Fruit fly (Drosophila melanogaster): ENCODE measurements around the gene CG3345.

The CG3345 gene

dm6 chr2L:223351-223750, 45.5 kb upstream of the CG3345 start (continued):
- TF ChIP-seq CG1233 (GFP tag; optimal IDR thresholded peaks at IDR 0.05) = peak; percentile 72
- peak; percentile 98 for TF ChIP-seq sens (GFP tag)
- no peak for TF ChIP-seq CG7928 (GFP tag; optimal IDR thresholded peaks at IDR 0.05)
- peak; percentile 40 for TF ChIP-seq pho (GFP tag; optimal IDR thresholded peaks at IDR 0.05)
- peak; percentile 81 for TF ChIP-seq CG4730 (GFP tag; IDR thresholded peaks at IDR 0.05)
- TF ChIP-seq CG14014 (GFP tag; IDR thresholded peaks at IDR 0.05) = peak; percentile 77; the same call in 1 of the 2 replicates
- peak; percentile 81 for TF ChIP-seq CG12219 (GFP tag; optimal IDR thresholded peaks at IDR 0.05)
- peak; percentile 21; the same call in 1 of the 3 replicates for TF ChIP-seq C15 (GFP tag; IDR thresholded peaks at IDR 0.05)
- peak; percentile 92 for TF ChIP-seq CG31441 (GFP tag; IDR thresholded peaks at IDR 0.05)
- TF ChIP-seq Oaz (GFP tag; IDR thresholded peaks at IDR 0.05) = peak; percentile 48; the same call in 1 of the 2 replicates
- TF ChIP-seq pfk (GFP tag; optimal IDR thresholded peaks at IDR 0.05) = no peak
- TF ChIP-seq CG10979 (tag; optimal IDR thresholded peaks at IDR 0.05) = peak; percentile 89
- TF ChIP-seq gcm2 (GFP tag; optimal IDR thresholded peaks at IDR 0.05) = peak; percentile 72
- peak; percentile 70 for TF ChIP-seq CG13424 (tag; optimal IDR thresholded peaks at IDR 0.05)
- TF ChIP-seq az2 (GFP tag; optimal IDR thresholded peaks at IDR 0.05) = peak; percentile 87
- peak; percentile 46 for TF ChIP-seq MBD-R2 (GFP tag; IDR thresholded peaks at IDR 0.05)
- no peak for TF ChIP-seq da (GFP tag; optimal IDR thresholded peaks at IDR 0.05)
- peak; percentile 54 for TF ChIP-seq CG7372 (GFP tag; IDR thresholded peaks at IDR 0.05)
- TF ChIP-seq CG2889 (GFP tag; IDR thresholded peaks at IDR 0.05) = peak; percentile 61; the same call in 2 of the 3 replicates
- TF ChIP-seq bowl (GFP tag; IDR thresholded peaks at IDR 0.05) = peak; percentile 78
- TF ChIP-seq ac (GFP tag; optimal IDR thresholded peaks at IDR 0.05) = peak; percentile 72
- TF ChIP-seq slp2 (GFP tag; optimal IDR thresholded peaks at IDR 0.05) = peak; percentile 75
- TF ChIP-seq kni (GFP tag; optimal IDR thresholded peaks at IDR 0.05) = no peak
- peak; percentile 79 for TF ChIP-seq oc (tag; optimal IDR thresholded peaks at IDR 0.05)
- peak; percentile 37 for TF ChIP-seq CG15011 (GFP tag; optimal IDR thresholded peaks at IDR 0.05)
- TF ChIP-seq NK7.1 (GFP tag; optimal IDR thresholded peaks at IDR 0.05) = peak; percentile 80
- TF ChIP-seq MESR4 (GFP tag; optimal IDR thresholded peaks at IDR 0.05) = no peak
- peak; percentile 96 for TF ChIP-seq chm (GFP tag; IDR thresholded peaks at IDR 0.05)
- TF ChIP-seq Antp (GFP tag; optimal IDR thresholded peaks at IDR 0.05) = peak; percentile 85
- peak; percentile 66 for TF ChIP-seq croc (GFP tag; conservative IDR thresholded peaks at IDR 0.05)
- peak; percentile 91 for TF ChIP-seq ap (GFP tag; IDR thresholded peaks at IDR 0.05)
- no peak for TF ChIP-seq zen2 (GFP tag; IDR thresholded peaks at IDR 0.05; ENCODE audit: partially characterized antibody)
- no peak; the same call in 1 of the 2 replicates for TF ChIP-seq dan (GFP tag; IDR thresholded peaks at IDR 0.05)
- peak; percentile 27 for TF ChIP-seq zfh2 (GFP tag; optimal IDR thresholded peaks at IDR 0.05)
- no peak for TF ChIP-seq CG3995 (GFP tag; optimal IDR thresholded peaks at IDR 0.05)
- peak; percentile 89 for TF ChIP-seq CG18262 (tag; optimal IDR thresholded peaks at IDR 0.05)
- no peak for TF ChIP-seq D (optimal IDR thresholded peaks at IDR 0.05)
- TF ChIP-seq D (GFP tag; optimal IDR thresholded peaks at IDR 0.05) = peak; percentile 85
- TF ChIP-seq CG12071 (GFP tag; optimal IDR thresholded peaks at IDR 0.05) = peak; percentile 81
- peak; percentile 70 for TF ChIP-seq repo (GFP tag; optimal IDR thresholded peaks at IDR 0.05)
- TF ChIP-seq peb (GFP tag; IDR thresholded peaks at IDR 0.05) = peak; percentile 89
- TF ChIP-seq CG30403 (GFP tag; optimal IDR thresholded peaks at IDR 0.05) = peak; percentile 88
- TF ChIP-seq CG43689 (GFP tag; IDR thresholded peaks at IDR 0.05) = peak; percentile 79
- TF ChIP-seq kay (GFP tag; optimal IDR thresholded peaks at IDR 0.05) = peak; percentile 19
- TF ChIP-seq Taf1 (GFP tag; IDR thresholded peaks at IDR 0.05) = 0 out of 2 replicates have a peak, but pooled peaks have one; percentile 16
- TF ChIP-seq CG6272 (GFP tag; IDR thresholded peaks at IDR 0.05) = peak; percentile 65
- peak; percentile 90 for TF ChIP-seq CG4820 (GFP tag; optimal IDR thresholded peaks at IDR 0.05)
- peak; percentile 78 for TF ChIP-seq NC2α (GFP tag; optimal IDR thresholded peaks at IDR 0.05)
- TF ChIP-seq Oli (tag; optimal IDR thresholded peaks at IDR 0.05) = peak; percentile 88
- TF ChIP-seq slou (GFP tag; optimal IDR thresholded peaks at IDR 0.05) = peak; percentile 74
- TF ChIP-seq Blimp-1 (GFP tag; optimal IDR thresholded peaks at IDR 0.05) = peak; percentile 82
- TF ChIP-seq lov (optimal IDR thresholded peaks at IDR 0.05) = no peak
- TF ChIP-seq lov (GFP tag; IDR thresholded peaks at IDR 0.05) = peak; percentile 96
